Worm (Caenorhabditis elegans): ENCODE results near the gene sulp-4.

- TF ChIP-seq nhr-85 (tag) (no peak), lsy-2 (tag; optimal IDR thresholded peaks at IDR 0.05) (no peak), nhr-12 (tag; optimal IDR thresholded peaks at IDR 0.05) (no peak), nhr-237 (tag; optimal IDR thresholded peaks at IDR 0.05) (no peak), aly-2 (tag; optimal IDR thresholded peaks at IDR 0.05) (no peak), dsc-1 (tag; optimal IDR thresholded peaks at IDR 0.05) (no peak), nhr-11 (tag; optimal IDR thresholded peaks at IDR 0.05) (no peak), skn-1 (tag; optimal IDR thresholded peaks at IDR 0.05) (no peak)
Observed at ce11 chrV:11846969-11847368, 28.2 kb upstream of the sulp-4 start.

Measured in whole organism, L1 larva.